Fruit fly (Drosophila melanogaster) whole organism: Measurements from ENCODE around the gene Ten-m.

Source experiments
- CG8478 ChIP-seq: fragments of >200 bp; optimal IDR thresholded peaks from 2 replicates; lab custom pipeline; 2018; ENCODE audit warnings: inconsistent platforms
- Dll ChIP-seq: fragments of >200 bp; optimal IDR thresholded peaks from 2 replicates; lab custom pipeline; 2017
- EcR ChIP-seq, 2 experiments: fragments of >200 bp; optimal IDR thresholded peaks; 2 replicates each; lab custom pipeline; 2017; ENCODE audit warnings: missing biosample characterization in 2 of 2, missing genetic modification characterization in 2 of 2, missing genetic modification reagents in 2 of 2
- pan ChIP-seq: fragments of >200 bp; optimal IDR thresholded peaks from 2 replicates; lab custom pipeline; 2017
- usp ChIP-seq: fragments of >200 bp; optimal IDR thresholded peaks from 2 replicates; lab custom pipeline; 2017; ENCODE audit warnings: missing biosample characterization, missing genetic modification characterization, mixed read lengths

DNA sequence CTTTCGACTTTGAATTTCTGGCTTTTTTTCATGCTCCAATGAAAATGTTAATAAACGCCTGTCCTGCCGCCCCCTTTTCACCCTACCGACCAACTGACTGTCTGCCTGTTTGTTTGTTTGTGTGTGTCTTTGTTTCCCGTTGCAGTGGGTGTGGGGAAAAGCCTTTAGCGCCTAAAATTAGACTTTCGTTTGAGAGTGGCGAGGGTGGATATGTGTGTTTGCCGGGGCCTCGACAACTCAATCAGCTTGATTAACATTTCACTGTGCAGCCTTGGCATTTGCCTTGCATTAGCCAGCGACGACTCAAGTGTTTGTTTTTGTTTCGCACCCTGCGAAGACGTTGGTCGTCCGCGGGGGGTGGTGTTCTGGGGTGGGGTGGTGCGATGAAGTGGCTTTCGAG is 14.7 kb downstream of the Ten-m start:
- no peak for TF ChIP-seq pan (lab: Kevin White, UChicago)
- no peak for TF ChIP-seq EcR (GFP tag; optimal IDR thresholded peaks at IDR 0.05; lab: Kevin White, UChicago)
- TF ChIP-seq CG8478 (lab: Kevin White, UChicago): no peak
- TF ChIP-seq usp (GFP tag; lab: Kevin White, UChicago): no peak
- no peak for TF ChIP-seq Dll (lab: Kevin White, UChicago)
